Worm (Caenorhabditis elegans) whole organism, L2 larva: ENCODE data around the gene haao-1.

Source experiments
- R02D3.7 ChIP-seq: fragments of 150-350 bp; optimal IDR thresholded peaks from 2 replicates; lab custom pipeline; 2014; ENCODE audit warnings: missing biosample characterization, missing genetic modification characterization
- ZK546.5 ChIP-seq: sonication (generic microtip); optimal IDR thresholded peaks from 2 replicates; lab custom pipeline; 2017; ENCODE audit warnings: missing biosample characterization, missing genetic modification characterization
- alr-1 ChIP-seq: fragments of 150-350 bp; optimal IDR thresholded peaks from 2 replicates; lab custom pipeline; 2014; ENCODE audit warnings: missing biosample characterization, missing genetic modification characterization
- aly-2 ChIP-seq: fragments of 150-350 bp; optimal IDR thresholded peaks from 2 replicates; lab custom pipeline; 2014; ENCODE audit warnings: missing biosample characterization, missing genetic modification characterization
- ama-1 ChIP-seq: fragments of 150-350 bp; optimal IDR thresholded peaks from 2 replicates; lab custom pipeline; 2018; ENCODE audit warnings: inconsistent platforms
- blmp-1 ChIP-seq: sonication (generic microtip); optimal IDR thresholded peaks from 2 replicates; lab custom pipeline; 2017; ENCODE audit warnings: missing genetic modification characterization, mild to moderate bottlenecking, missing compliant biosample characterization, antibody characterized with exemption, moderate library complexity; ENCODE audit not compliant: insufficient read depth
- ceh-16 ChIP-seq: fragments of 150-350 bp; optimal IDR thresholded peaks from 2 replicates; lab custom pipeline; 2014; ENCODE audit warnings: missing biosample characterization, missing genetic modification characterization
- elt-3 ChIP-seq: sonication (generic microtip); optimal IDR thresholded peaks from 2 replicates; lab custom pipeline; 2017; ENCODE audit warnings: missing biosample characterization, missing genetic modification characterization
- nhr-11 ChIP-seq: fragments of 150-350 bp; optimal IDR thresholded peaks from 2 replicates; lab custom pipeline; 2014; ENCODE audit warnings: missing biosample characterization, missing genetic modification characterization
- sem-4 ChIP-seq: fragments of 150-350 bp; optimal IDR thresholded peaks from 2 replicates; lab custom pipeline; 2014; ENCODE audit warnings: missing biosample characterization, missing genetic modification reagents, missing genetic modification characterization
- snpc-4 ChIP-seq: fragments of 150-350 bp; optimal IDR thresholded peaks from 2 replicates; lab custom pipeline; 2014; ENCODE audit warnings: missing biosample characterization, missing genetic modification characterization
- zag-1 ChIP-seq: fragments of 150-350 bp; optimal IDR thresholded peaks from 2 replicates; lab custom pipeline; 2014; ENCODE audit warnings: missing biosample characterization, missing genetic modification characterization

- TF ChIP-seq ZK546.5, result no peak
- no peak for TF ChIP-seq R02D3.7 (tag; lab: Kevin White, UChicago)
- TF ChIP-seq ama-1, result no peak
- no peak for TF ChIP-seq snpc-4 (tag; lab: Kevin White, UChicago)
- no peak for TF ChIP-seq aly-2
- TF ChIP-seq sem-4 (tag; lab: Kevin White, UChicago), result no peak
- TF ChIP-seq blmp-1 (tag; lab: Kevin White, UChicago), result no peak
- TF ChIP-seq ceh-16 (tag; lab: Kevin White, UChicago), result no peak
- TF ChIP-seq zag-1 (tag; lab: Kevin White, UChicago), result no peak
- no peak for TF ChIP-seq nhr-11
- TF ChIP-seq alr-1, result no peak
- TF ChIP-seq elt-3 (tag; lab: Kevin White, UChicago), result no peak
Observed at ce11 chrV:9504474-9504960, at the start of gene haao-1.
